Fruit fly (Drosophila melanogaster) whole organism, embryonic: ENCODE results near the gene kkv.

Experiments used
- Bteb2 ChIP-seq: fragments of 200-800 bp; sonication (Bioruptor generic); optimal IDR thresholded peaks from 2 replicates; lab custom pipeline; 2016; ENCODE audit warnings: missing biosample characterization, missing genetic modification characterization
- CG1024 ChIP-seq: fragments of 200-800 bp; sonication (Bioruptor generic); IDR thresholded peaks from 2 replicates; pipeline ENCODE4 v1.3.6; 2022; ENCODE audit warnings: missing biosample characterization, missing genetic modification characterization
- CG10267 ChIP-seq: fragments of 200-800 bp; sonication (Bioruptor generic); optimal IDR thresholded peaks from 2 replicates; lab custom pipeline; 2018; ENCODE audit warnings: missing biosample characterization, mild to moderate bottlenecking, missing genetic modification characterization, moderate library complexity
- CG10979 ChIP-seq: fragments of 200-800 bp; sonication (Bioruptor generic); optimal IDR thresholded peaks from 2 replicates; lab custom pipeline; 2018; ENCODE audit warnings: missing biosample characterization, mild to moderate bottlenecking, missing genetic modification characterization, moderate library complexity
- CG1647 ChIP-seq: fragments of 200-800 bp; sonication (Bioruptor generic); optimal IDR thresholded peaks from 3 replicates; lab custom pipeline; 2016; ENCODE audit warnings: missing biosample characterization, missing genetic modification characterization
- CG17612 ChIP-seq: fragments of 200-800 bp; sonication (Bioruptor generic); IDR thresholded peaks from 2 replicates; pipeline ENCODE4 v1.3.6; 2022; ENCODE audit warnings: missing biosample characterization, missing genetic modification characterization
- CG1832 ChIP-seq: fragments of 200-800 bp; sonication (Bioruptor generic); optimal IDR thresholded peaks from 2 replicates; lab custom pipeline; 2017; ENCODE audit warnings: missing biosample characterization, mild to moderate bottlenecking, missing genetic modification characterization, inconsistent platforms
- CG3065 ChIP-seq: fragments of 200-800 bp; sonication (Bioruptor generic); optimal IDR thresholded peaks from 2 replicates; lab custom pipeline; 2016; ENCODE audit warnings: missing biosample characterization, missing genetic modification characterization
- CG31365 ChIP-seq: fragments of 200-800 bp; sonication (Bioruptor generic); optimal IDR thresholded peaks from 2 replicates; lab custom pipeline; 2018; ENCODE audit warnings: missing biosample characterization, mild to moderate bottlenecking, missing genetic modification characterization
- CG8765 ChIP-seq: fragments of 200-800 bp; sonication (Bioruptor generic); IDR thresholded peaks from 2 replicates; pipeline ENCODE4 v1.3.6; 2022; ENCODE audit warnings: missing biosample characterization, missing genetic modification characterization
- Dref ChIP-seq: fragments of 200-800 bp; sonication (Bioruptor generic); IDR thresholded peaks from 2 replicates; pipeline ENCODE4 v1.3.6; 2022; ENCODE audit warnings: missing biosample characterization, missing genetic modification characterization
- GATAe ChIP-seq: fragments of 200-800 bp; sonication (Bioruptor generic); conservative IDR thresholded peaks from 2 replicates; pipeline ENCODE4 v1.3.6; 2022; ENCODE audit warnings: missing biosample characterization, missing genetic modification characterization
- H15 ChIP-seq: fragments of 200-800 bp; sonication (Bioruptor generic); IDR thresholded peaks from 3 replicates; pipeline ENCODE4 v1.3.6; 2022; ENCODE audit warnings: missing biosample characterization, missing genetic modification characterization
- Hand ChIP-seq: fragments of 200-800 bp; sonication (Bioruptor generic); optimal IDR thresholded peaks from 2 replicates; lab custom pipeline; 2017; ENCODE audit warnings: mild to moderate bottlenecking, missing biosample characterization, missing genetic modification reagents, missing genetic modification characterization
- Hmx ChIP-seq: fragments of 200-800 bp; sonication (Bioruptor generic); optimal IDR thresholded peaks from 2 replicates; lab custom pipeline; 2016; ENCODE audit warnings: missing biosample characterization, missing genetic modification characterization
- Mes4 ChIP-seq: fragments of 200-800 bp; sonication (Bioruptor generic); optimal IDR thresholded peaks from 2 replicates; lab custom pipeline; 2016; ENCODE audit warnings: missing biosample characterization, missing genetic modification characterization
- Neu2 ChIP-seq: fragments of 200-800 bp; sonication (Bioruptor generic); optimal IDR thresholded peaks from 3 replicates; lab custom pipeline; 2016; ENCODE audit warnings: missing biosample characterization, missing genetic modification characterization, borderline replicate concordance
- NfI ChIP-seq: fragments of 200-800 bp; sonication (Bioruptor generic); optimal IDR thresholded peaks from 3 replicates; lab custom pipeline; 2018; ENCODE audit warnings: missing biosample characterization, mild to moderate bottlenecking, missing genetic modification characterization, moderate library complexity
- Oaz ChIP-seq: fragments of 200-800 bp; sonication (Bioruptor generic); IDR thresholded peaks from 2 replicates; pipeline ENCODE4 v1.3.6; 2022; ENCODE audit warnings: missing biosample characterization, missing genetic modification characterization
- Opbp ChIP-seq: fragments of 200-800 bp; sonication (Bioruptor generic); IDR thresholded peaks from 3 replicates; pipeline ENCODE4 v1.3.6; 2022; ENCODE audit warnings: missing biosample characterization, missing genetic modification characterization; ENCODE audit not compliant: partially characterized antibody
- Ravus ChIP-seq: fragments of 200-800 bp; sonication (Bioruptor generic); IDR thresholded peaks from 2 replicates; pipeline ENCODE4 v1.3.6; 2022; ENCODE audit warnings: missing biosample characterization, missing genetic modification characterization
- Stat92E ChIP-seq, 3 experiments: fragments of >200 bp in 2 of 3; fragments of 200-800 bp in 1 of 3; sonication (Bioruptor generic) in 1 of 3; optimal IDR thresholded peaks; 2 replicates each; lab custom pipeline; 2017 to 2019; ENCODE audit warnings: missing biosample characterization in 3 of 3, missing genetic modification characterization in 3 of 3, mild to moderate bottlenecking in 1 of 3, moderate library complexity in 1 of 3
- bbx ChIP-seq: fragments of 200-800 bp; sonication (Bioruptor generic); IDR thresholded peaks from 2 replicates; pipeline ENCODE4 v1.3.6; 2022; ENCODE audit warnings: missing biosample characterization, missing genetic modification characterization; ENCODE audit not compliant: partially characterized antibody
- bowl ChIP-seq: fragments of 200-800 bp; sonication (Bioruptor generic); IDR thresholded peaks from 2 replicates; pipeline ENCODE4 v1.3.6; 2022; ENCODE audit warnings: missing biosample characterization, missing genetic modification characterization
- btn ChIP-seq: fragments of 200-800 bp; sonication (Bioruptor generic); optimal IDR thresholded peaks from 2 replicates; lab custom pipeline; 2016; ENCODE audit warnings: missing biosample characterization, missing genetic modification characterization
- cad ChIP-seq: fragments of >200 bp; optimal IDR thresholded peaks from 2 replicates; lab custom pipeline; 2017; ENCODE audit warnings: missing biosample characterization, missing genetic modification characterization
- chn ChIP-seq: fragments of 200-800 bp; sonication (Bioruptor generic); optimal IDR thresholded peaks from 2 replicates; lab custom pipeline; 2016; ENCODE audit warnings: missing biosample characterization, missing genetic modification characterization
- crp ChIP-seq, 2 experiments: fragments of 200-800 bp; sonication (Bioruptor generic); optimal IDR thresholded peaks; 2 replicates in 1 of 2; 3 replicates in 1 of 2; lab custom pipeline; 2017; ENCODE audit warnings: missing biosample characterization in 2 of 2, missing genetic modification characterization in 2 of 2, mild to moderate bottlenecking in 1 of 2, moderate library complexity in 1 of 2
- dati ChIP-seq: fragments of 200-800 bp; sonication (Bioruptor generic); IDR thresholded peaks from 2 replicates; pipeline ENCODE4 v1.3.6; 2022; ENCODE audit warnings: missing biosample characterization, missing genetic modification characterization
- ems ChIP-seq: fragments of 200-800 bp; sonication (Bioruptor generic); optimal IDR thresholded peaks from 3 replicates; lab custom pipeline; 2016; ENCODE audit warnings: missing biosample characterization, missing genetic modification characterization
- hb ChIP-seq: fragments of 200-800 bp; sonication (Bioruptor generic); IDR thresholded peaks from 3 replicates; pipeline ENCODE4 v1.3.6; 2022; ENCODE audit warnings: missing biosample characterization, missing genetic modification characterization; ENCODE audit not compliant: partially characterized antibody
- insv ChIP-seq, 2 experiments: fragments of 200-800 bp; sonication (Bioruptor generic); optimal IDR thresholded peaks; 3 replicates each; lab custom pipeline; 2016 to 2018; ENCODE audit warnings: missing biosample characterization in 2 of 2, missing genetic modification characterization in 2 of 2
- kni ChIP-seq: fragments of 200-800 bp; sonication (Bioruptor generic); optimal IDR thresholded peaks from 3 replicates; lab custom pipeline; 2017; ENCODE audit warnings: mild to moderate bottlenecking, missing biosample characterization, missing genetic modification reagents, missing genetic modification characterization
- lov ChIP-seq, 2 experiments: fragments of 200-800 bp in 1 of 2; fragments of >200 bp in 1 of 2; sonication (Bioruptor generic) in 1 of 2; IDR thresholded peaks in 1 of 2; optimal IDR thresholded peaks in 1 of 2; 2 replicates in 1 of 2; 3 replicates in 1 of 2; pipeline versions ENCODE4 v1.3.6 to Lab custom; 2017 to 2022; ENCODE audit warnings: missing biosample characterization in 1 of 2, missing genetic modification characterization in 1 of 2
- maf-S ChIP-seq: fragments of 200-800 bp; sonication (Bioruptor generic); optimal IDR thresholded peaks from 2 replicates; lab custom pipeline; 2016; ENCODE audit warnings: missing biosample characterization, missing genetic modification characterization
- mam ChIP-seq: fragments of 200-800 bp; sonication (Bioruptor generic); optimal IDR thresholded peaks from 3 replicates; lab custom pipeline; 2016; ENCODE audit warnings: missing biosample characterization, missing genetic modification characterization
- p53 ChIP-seq: fragments of 200-800 bp; sonication (Bioruptor generic); optimal IDR thresholded peaks from 2 replicates; lab custom pipeline; 2016; ENCODE audit warnings: missing biosample characterization, missing genetic modification characterization
- prd ChIP-seq, 3 experiments: fragments of >200 bp in 2 of 3; fragments of 200-800 bp in 1 of 3; sonication (Bioruptor generic) in 1 of 3; optimal IDR thresholded peaks in 2 of 3; IDR thresholded peaks in 1 of 3; 2 replicates in 2 of 3; 3 replicates in 1 of 3; pipeline versions ENCODE4 v1.3.6 to Lab custom; 2017 to 2022; ENCODE audit warnings: missing biosample characterization in 1 of 3, missing genetic modification characterization in 1 of 3
- run ChIP-seq: fragments of 200-800 bp; sonication (Bioruptor generic); optimal IDR thresholded peaks from 3 replicates; lab custom pipeline; 2018; ENCODE audit warnings: missing biosample characterization, mild to moderate bottlenecking, missing genetic modification characterization
- sd ChIP-seq: fragments of 200-800 bp; sonication (Bioruptor generic); optimal IDR thresholded peaks from 3 replicates; lab custom pipeline; 2018; ENCODE audit warnings: missing biosample characterization, mild to moderate bottlenecking, missing genetic modification characterization, moderate library complexity
- sens ChIP-seq: fragments of 200-800 bp; sonication (Bioruptor generic); peaks from one replicate; lab custom pipeline; 2016; ENCODE audit warnings: missing biosample characterization, missing genetic modification characterization
- sima ChIP-seq: fragments of 200-800 bp; sonication (Bioruptor generic); optimal IDR thresholded peaks from 2 replicates; lab custom pipeline; 2016; ENCODE audit warnings: missing biosample characterization, missing genetic modification characterization
- stc ChIP-seq: fragments of 200-800 bp; sonication (Bioruptor generic); IDR thresholded peaks from 2 replicates; pipeline ENCODE4 v1.3.6; 2022; ENCODE audit warnings: missing biosample characterization, missing genetic modification characterization
- tll ChIP-seq, 2 experiments: fragments of 200-800 bp in 1 of 2; fragments of >200 bp in 1 of 2; sonication (Bioruptor generic) in 1 of 2; optimal IDR thresholded peaks; 2 replicates each; lab custom pipeline; 2017 to 2019; ENCODE audit warnings: missing biosample characterization in 2 of 2, missing genetic modification characterization in 2 of 2, mild to moderate bottlenecking in 1 of 2, moderate library complexity in 1 of 2
- unpg ChIP-seq: fragments of 200-800 bp; sonication (Bioruptor generic); optimal IDR thresholded peaks from 3 replicates; lab custom pipeline; 2018; ENCODE audit warnings: missing biosample characterization, mild to moderate bottlenecking, missing genetic modification characterization, moderate library complexity
- usp ChIP-seq: fragments of >200 bp; optimal IDR thresholded peaks from 2 replicates; lab custom pipeline; 2017; ENCODE audit warnings: missing biosample characterization, missing genetic modification characterization
- vnd ChIP-seq: fragments of 200-800 bp; sonication (Bioruptor generic); IDR thresholded peaks from 3 replicates; pipeline ENCODE4 v1.3.6; 2022; ENCODE audit warnings: missing biosample characterization, missing genetic modification characterization; ENCODE audit not compliant: partially characterized antibody
- z ChIP-seq: fragments of 200-800 bp; sonication (Bioruptor generic); IDR thresholded peaks from 3 replicates; pipeline ENCODE4 v1.3.6; 2022; ENCODE audit warnings: missing biosample characterization, missing genetic modification characterization

kkv gene

dm6 chr3R:5361681-5362319 is 30.9 kb downstream of the kkv start (continued):
- TF ChIP-seq CG10979 (tag; lab: Kevin White, UChicago) (peak; percentile 77), p53 (GFP tag; lab: Kevin White, UChicago) (peak; percentile 35), run (tag; lab: Kevin White, UChicago) (peak; percentile 63), Hand (GFP tag; lab: Kevin White, UChicago) (peak; percentile 25), tll (GFP tag; optimal IDR thresholded peaks at IDR 0.05; lab: Kevin White, UChicago) (no peak), CG17612 (GFP tag; lab: Robert Waterston, UW) (peak; percentile 69), Hmx (GFP tag; lab: Kevin White, UChicago) (no peak), vnd (GFP tag; lab: Robert Waterston, UW) (0 out of 3 replicates have a peak, but pooled peaks have one; percentile 29), insv (GFP tag; optimal IDR thresholded peaks at IDR 0.05; lab: Kevin White, UChicago) (no peak), NfI (GFP tag; lab: Kevin White, UChicago) (peak; percentile 79), usp (GFP tag; lab: Kevin White, UChicago) (no peak), Oaz (GFP tag; lab: Robert Waterston, UW) (peak; percentile 64), kni (GFP tag; lab: Kevin White, UChicago) (peak; percentile 1), Mes4 (peak; percentile 38), hb (GFP tag; lab: Robert Waterston, UW) (no peak), CG1647 (GFP tag; lab: Kevin White, UChicago) (peak; percentile 68), GATAe (GFP tag; lab: Robert Waterston, UW) (peak; percentile 39; the same call in 1 of the 2 replicates), CG10267 (tag; lab: Kevin White, UChicago) (peak; percentile 66), unpg (GFP tag; lab: Kevin White, UChicago) (peak; percentile 85), dati (peak; percentile 39; the same call in 1 of the 2 replicates), lov (optimal IDR thresholded peaks at IDR 0.05; lab: Kevin White, UChicago) (no peak), lov (GFP tag; IDR thresholded peaks at IDR 0.05; lab: Robert Waterston, UW) (no peak), mam (GFP tag; lab: Kevin White, UChicago) (peak; percentile 90), chn (GFP tag; lab: Kevin White, UChicago) (peak; percentile 65), Opbp (GFP tag; lab: Robert Waterston, UW) (no peak), Dref (GFP tag; lab: Robert Waterston, UW) (0 out of 2 replicates have a peak, but pooled peaks have one; percentile 21), sens (GFP tag; lab: Kevin White, UChicago) (peak; percentile 95), z (no peak), cad (GFP tag; lab: Kevin White, UChicago) (no peak), stc (peak; percentile 88), H15 (GFP tag; lab: Robert Waterston, UW) (peak; percentile 82), crp (GFP tag; optimal IDR thresholded peaks at IDR 0.05; lab: Kevin White, UChicago) (peak in 1 of 2 experiments; percentile 27), maf-S (GFP tag; lab: Kevin White, UChicago) (peak; percentile 72), CG31365 (tag; lab: Kevin White, UChicago) (peak; percentile 61), CG1024 (GFP tag; lab: Robert Waterston, UW) (peak; percentile 77), prd (optimal IDR thresholded peaks at IDR 0.05; lab: Kevin White, UChicago) (no peak), prd (GFP tag; IDR thresholded peaks at IDR 0.05; lab: Robert Waterston, UW) (peak; percentile 89), ems (GFP tag; lab: Kevin White, UChicago) (peak; percentile 73), Neu2 (no peak), Bteb2 (GFP tag; lab: Kevin White, UChicago) (peak; percentile 83), Stat92E (GFP tag; optimal IDR thresholded peaks at IDR 0.05; lab: Kevin White, UChicago) (no peak), CG3065 (GFP tag; lab: Kevin White, UChicago) (peak; percentile 3), Ravus (GFP tag; lab: Robert Waterston, UW) (peak; percentile 50; the same call in 1 of the 2 replicates), bbx (GFP tag; lab: Robert Waterston, UW) (no peak), btn (GFP tag; lab: Kevin White, UChicago) (peak; percentile 60), bowl (GFP tag; lab: Robert Waterston, UW) (peak; percentile 47; the same call in 1 of the 2 replicates), CG1832 (GFP tag; lab: Kevin White, UChicago) (no peak), sd (peak; percentile 61), sima (GFP tag; lab: Kevin White, UChicago) (peak; percentile 30), CG8765 (GFP tag; lab: Robert Waterston, UW) (peak; percentile 64; the same call in 1 of the 2 replicates)
